Fruit fly (Drosophila melanogaster): ENCODE measurements around the gene CanA1.

CanA1 gene

dm6 chr3R:31059807-31060707 is 20.9 kb downstream of the CanA1 start (continued):
- TF ChIP-seq row (GFP tag; IDR thresholded peaks at IDR 0.05), result peak; percentile 55
- TF ChIP-seq stwl (tag; optimal IDR thresholded peaks at IDR 0.05), result no peak
- no peak for TF ChIP-seq gt (GFP tag; IDR thresholded peaks at IDR 0.05)
- no peak for TF ChIP-seq NFAT (GFP tag; IDR thresholded peaks at IDR 0.05)
- TF ChIP-seq gro (GFP tag; optimal IDR thresholded peaks at IDR 0.05), result no peak
- TF ChIP-seq knrl (GFP tag; IDR thresholded peaks at IDR 0.05; ENCODE audit: partially characterized antibody), result no peak
- TF ChIP-seq mirr (GFP tag; optimal IDR thresholded peaks at IDR 0.05), result no peak
- TF ChIP-seq E2f1 (GFP tag; IDR thresholded peaks at IDR 0.05), result peak; percentile 39; the same call in 1 of the 2 replicates
- TF ChIP-seq zfh2 (GFP tag; optimal IDR thresholded peaks at IDR 0.05), result peak; percentile 7
- peak; percentile 57 for TF ChIP-seq NfI (GFP tag; optimal IDR thresholded peaks at IDR 0.05)
- TF ChIP-seq caup (GFP tag; optimal IDR thresholded peaks at IDR 0.05; ENCODE audit: severe bottlenecking), result no peak
- no peak for TF ChIP-seq CG13123 (GFP tag; optimal IDR thresholded peaks at IDR 0.05)
- no peak for TF ChIP-seq br (optimal IDR thresholded peaks at IDR 0.05)
- no peak for TF ChIP-seq tna (GFP tag; IDR thresholded peaks at IDR 0.05; ENCODE audit: partially characterized antibody)
- TF ChIP-seq Optix (GFP tag; IDR thresholded peaks at IDR 0.05), result peak; percentile 53; the same call in 2 of the 3 replicates
- peak; percentile 36 for TF ChIP-seq eyg (GFP tag; optimal IDR thresholded peaks at IDR 0.05)
- no peak for TF ChIP-seq CG4328 (GFP tag; optimal IDR thresholded peaks at IDR 0.05)
- no peak for TF ChIP-seq Doc2 (GFP tag; IDR thresholded peaks at IDR 0.05)
- no peak for TF ChIP-seq Awh (GFP tag; IDR thresholded peaks at IDR 0.05)
- peak; percentile 16 for TF ChIP-seq NC2α (GFP tag; optimal IDR thresholded peaks at IDR 0.05)
- peak; percentile 34; the same call in 1 of the 2 replicates for TF ChIP-seq CG11696 (GFP tag; IDR thresholded peaks at IDR 0.05)
- no peak for TF ChIP-seq corto (GFP tag; optimal IDR thresholded peaks at IDR 0.05)
- peak; percentile 87 for TF ChIP-seq Med (GFP tag)
- TF ChIP-seq Camta (GFP tag; optimal IDR thresholded peaks at IDR 0.05), result peak; percentile 5
- TF ChIP-seq hbn (GFP tag; IDR thresholded peaks at IDR 0.05; ENCODE audit: partially characterized antibody), result no peak
- TF ChIP-seq HLH4C (GFP tag; IDR thresholded peaks at IDR 0.05; ENCODE audit: partially characterized antibody), result 0 out of 3 replicates have a peak, but pooled peaks have one; percentile 38
- peak; percentile 30 for TF ChIP-seq CG7786 (GFP tag; optimal IDR thresholded peaks at IDR 0.05)
- TF ChIP-seq HLH3B (GFP tag; IDR thresholded peaks at IDR 0.05), result peak; percentile 50; the same call in 1 of the 2 replicates
- TF ChIP-seq hth (optimal IDR thresholded peaks at IDR 0.05), result no peak
- TF ChIP-seq CG31441 (GFP tag; IDR thresholded peaks at IDR 0.05), result no peak; the same call in 1 of the 2 replicates
- no peak for TF ChIP-seq CG10462 (GFP tag; optimal IDR thresholded peaks at IDR 0.05)
- TF ChIP-seq esg (GFP tag; conservative IDR thresholded peaks at IDR 0.05), result 0 out of 2 replicates have a peak, but pooled peaks have one; percentile 23
- TF ChIP-seq yki (optimal IDR thresholded peaks at IDR 0.05), result no peak
- TF ChIP-seq CG6683 (GFP tag; optimal IDR thresholded peaks at IDR 0.05), result no peak
- TF ChIP-seq CG14441 (GFP tag; IDR thresholded peaks at IDR 0.05), result peak; percentile 37; the same call in 1 of the 2 replicates
- TF ChIP-seq CG1602 (GFP tag; optimal IDR thresholded peaks at IDR 0.05), result peak; percentile 15
- peak; percentile 12 for TF ChIP-seq gcm2 (GFP tag; optimal IDR thresholded peaks at IDR 0.05)
- TF ChIP-seq Lpt (GFP tag; optimal IDR thresholded peaks at IDR 0.05), result no peak
- no peak for TF ChIP-seq CG1832 (GFP tag; optimal IDR thresholded peaks at IDR 0.05)
- TF ChIP-seq salm (tag; optimal IDR thresholded peaks at IDR 0.05), result no peak
- no peak; the same call in 1 of the 2 replicates for TF ChIP-seq CG3847 (GFP tag; IDR thresholded peaks at IDR 0.05)
- no peak for TF ChIP-seq insv (GFP tag; optimal IDR thresholded peaks at IDR 0.05)
- no peak for TF ChIP-seq tx (GFP tag; optimal IDR thresholded peaks at IDR 0.05)
- peak; percentile 41 for TF ChIP-seq p53 (GFP tag; optimal IDR thresholded peaks at IDR 0.05)
- peak; percentile 63 for TF ChIP-seq CG6689 (GFP tag; IDR thresholded peaks at IDR 0.05)
- no peak for TF ChIP-seq bigmax (GFP tag; optimal IDR thresholded peaks at IDR 0.05)
- TF ChIP-seq eve (GFP tag; optimal IDR thresholded peaks at IDR 0.05), result peak; percentile 9 to 64
- no peak for TF ChIP-seq CG3163 (GFP tag; optimal IDR thresholded peaks at IDR 0.05)
- peak; percentile 64 for TF ChIP-seq unpg (GFP tag; optimal IDR thresholded peaks at IDR 0.05)
- TF ChIP-seq CG32532 (GFP tag; IDR thresholded peaks at IDR 0.05), result peak; percentile 43

Measured in whole organism, embryonic.